Worm (Caenorhabditis elegans) whole organism, mixed stage, embryonic: ENCODE data around the gene smgl-2.
A peak's percentile ranks its signal among the peaks of the same experiment; 100 is the strongest.

Experiments
- ceh-43 ChIP-seq: fragments of 200-800 bp; sonication (Bioruptor generic); optimal IDR thresholded peaks from 2 replicates; lab custom pipeline; 2018; ENCODE audit warnings: mild to moderate bottlenecking, missing genetic modification characterization, moderate library complexity, missing compliant biosample characterization
- ces-1 ChIP-seq: fragments of 150-350 bp; optimal IDR thresholded peaks from 2 replicates; lab custom pipeline; 2014; ENCODE audit warnings: missing biosample characterization, missing genetic modification reagents, missing genetic modification characterization
- drap-1 ChIP-seq: fragments of 200-800 bp; sonication (Bioruptor generic); optimal IDR thresholded peaks from 3 replicates; lab custom pipeline; 2018; ENCODE audit warnings: mild to moderate bottlenecking, missing genetic modification characterization, missing compliant biosample characterization
- flh-1 ChIP-seq: fragments of 200-800 bp; sonication (Bioruptor generic); optimal IDR thresholded peaks from 2 replicates; lab custom pipeline; 2018; ENCODE audit warnings: mild to moderate bottlenecking, missing genetic modification characterization, moderate library complexity, missing compliant biosample characterization
- hlh-1 ChIP-seq: fragments of 150-350 bp; optimal IDR thresholded peaks from 2 replicates; lab custom pipeline; 2014; ENCODE audit warnings: missing biosample characterization, missing genetic modification reagents, missing genetic modification characterization
- lin-32 ChIP-seq: fragments of 200-800 bp; sonication (Bioruptor generic); optimal IDR thresholded peaks from 2 replicates; lab custom pipeline; 2018; ENCODE audit warnings: mild to moderate bottlenecking, missing genetic modification characterization, missing compliant biosample characterization
- lsy-2 ChIP-seq: fragments of 150-350 bp; optimal IDR thresholded peaks from 2 replicates; lab custom pipeline; 2014; ENCODE audit warnings: missing biosample characterization, missing genetic modification characterization
- mab-5 ChIP-seq: fragments of 150-350 bp; optimal IDR thresholded peaks from 2 replicates; lab custom pipeline; 2014; ENCODE audit warnings: missing biosample characterization, missing genetic modification characterization
- mep-1 ChIP-seq: fragments of 150-350 bp; optimal IDR thresholded peaks from 2 replicates; lab custom pipeline; 2017; ENCODE audit warnings: missing biosample characterization, missing genetic modification reagents, missing genetic modification characterization, inconsistent platforms
- mls-2 ChIP-seq: sonication (generic microtip); optimal IDR thresholded peaks from 2 replicates; lab custom pipeline; 2016; ENCODE audit warnings: mild to moderate bottlenecking, missing genetic modification characterization, moderate library complexity, missing compliant biosample characterization
- nhr-12 ChIP-seq: fragments of 150-350 bp; optimal IDR thresholded peaks from 2 replicates; lab custom pipeline; 2014; ENCODE audit warnings: missing biosample characterization, missing genetic modification characterization
- sptf-1 ChIP-seq: sonication (generic microtip); optimal IDR thresholded peaks from 2 replicates; lab custom pipeline; 2017; ENCODE audit warnings: mild to moderate bottlenecking, missing genetic modification characterization, moderate library complexity, missing compliant biosample characterization
- unc-120 ChIP-seq: sonication (generic microtip); optimal IDR thresholded peaks from 2 replicates; lab custom pipeline; 2017; ENCODE audit warnings: missing genetic modification characterization, missing compliant biosample characterization; ENCODE audit not compliant: poor library complexity, severe bottlenecking
- unc-62 ChIP-seq: fragments of 150-350 bp; optimal IDR thresholded peaks from 2 replicates; lab custom pipeline; 2014; ENCODE audit warnings: missing biosample characterization, missing genetic modification reagents, missing genetic modification characterization

Gene smgl-2

DNA sequence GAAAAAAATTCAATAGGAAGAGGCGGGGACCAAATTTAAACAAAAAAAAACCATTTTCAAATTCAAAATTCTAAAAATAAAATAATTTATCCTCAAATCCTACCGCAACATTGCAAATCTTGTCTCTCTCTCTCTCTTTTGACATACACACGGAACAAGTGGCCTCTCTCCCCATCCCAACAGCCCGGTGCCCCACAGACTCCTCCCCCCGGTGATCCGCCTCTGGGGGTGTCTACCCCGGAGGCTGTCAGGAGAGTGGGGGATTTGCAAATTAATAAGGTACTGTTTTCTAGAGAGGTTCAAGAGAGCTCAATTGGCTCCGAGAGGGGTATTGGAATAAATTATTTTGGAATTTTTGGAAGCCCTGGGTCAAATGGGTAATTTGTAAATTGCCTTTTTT, 41.8 kb downstream of the smgl-2 start:
- TF ChIP-seq lin-32 (GFP tag; lab: Kevin White, UChicago): no peak
- TF ChIP-seq mep-1: no peak
- TF ChIP-seq lsy-2 (tag; lab: Kevin White, UChicago): no peak
- TF ChIP-seq drap-1 (GFP tag; lab: Kevin White, UChicago): no peak
- TF ChIP-seq mls-2 (tag; lab: Kevin White, UChicago): peak; percentile 6
- no peak for TF ChIP-seq ceh-43
- TF ChIP-seq hlh-1: peak; percentile 57
- no peak for TF ChIP-seq nhr-12
- TF ChIP-seq unc-62: no peak

DNA sequence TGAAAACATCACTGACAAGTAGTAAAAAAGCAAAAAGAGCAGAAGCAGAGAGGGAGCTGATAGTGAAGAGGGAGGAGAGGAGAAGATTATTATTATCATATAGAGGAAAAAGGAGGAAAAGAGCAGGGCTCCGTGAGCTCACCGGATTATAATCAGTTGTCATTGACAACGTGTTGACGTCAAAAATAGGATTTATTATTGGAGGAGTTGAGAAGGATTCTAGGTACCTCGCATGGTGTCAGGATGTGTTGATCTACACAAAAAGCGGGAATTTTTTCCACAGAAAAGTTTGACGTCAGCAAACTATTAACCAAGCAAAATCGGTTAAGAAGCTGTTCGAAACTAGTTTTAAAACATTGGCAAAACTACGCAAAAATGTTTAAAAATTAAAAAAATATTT, 48.2 kb downstream of the smgl-2 start:
- TF ChIP-seq flh-1 (GFP tag; lab: Kevin White, UChicago) (no peak), ces-1 (GFP tag; lab: Kevin White, UChicago) (no peak), ceh-43 (no peak), lin-32 (GFP tag; lab: Kevin White, UChicago) (no peak), unc-120 (tag; lab: Kevin White, UChicago) (no peak), mab-5 (no peak)

DNA sequence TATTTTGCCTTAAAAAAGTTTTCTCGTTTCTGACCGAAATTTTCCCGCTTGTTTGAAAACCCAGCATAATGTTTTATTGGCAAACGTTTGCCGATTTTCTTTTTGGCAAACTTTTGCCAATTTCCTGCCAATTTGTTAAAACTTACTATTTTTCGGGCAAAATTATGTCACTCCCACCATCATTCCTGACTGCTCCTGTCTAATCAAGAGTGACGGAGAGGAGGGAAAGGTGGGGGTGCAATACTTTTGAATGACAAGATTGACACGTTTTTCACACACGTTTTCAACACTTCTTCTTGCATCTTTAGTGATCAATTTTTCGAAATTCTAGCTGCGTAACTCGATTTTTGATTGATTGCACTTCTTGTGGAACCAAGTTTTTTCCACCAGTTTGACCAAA, 55.6 kb downstream of the smgl-2 start:
- TF ChIP-seq nhr-12: no peak
- TF ChIP-seq unc-62: peak; percentile 58
- TF ChIP-seq, all 35 proteins: peak for 1

DNA sequence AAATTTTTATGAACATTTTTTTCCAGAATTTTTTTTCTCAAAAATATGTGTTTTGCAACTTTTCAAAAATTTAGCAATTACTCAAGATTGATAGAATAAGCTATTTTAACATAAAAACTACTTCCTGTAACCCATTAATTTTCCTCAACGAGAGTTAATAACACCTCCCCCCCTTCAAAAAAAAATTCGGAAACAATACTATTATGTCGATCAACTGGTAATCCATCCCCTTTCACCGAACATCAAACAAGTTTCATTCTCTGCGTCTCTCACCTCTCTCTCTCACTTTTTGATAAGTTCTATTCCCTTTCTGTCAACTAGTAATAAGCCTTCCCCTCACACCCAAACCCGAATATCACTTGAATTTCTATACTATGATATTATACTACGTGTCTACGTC, 57.9 kb downstream of the smgl-2 start, which contains the start of gene glct-6:
TSS of gene glct-6 (plus strand) at position 301 of the 400 bp plus-strand sequence.
- TF ChIP-seq sptf-1 (tag; lab: Kevin White, UChicago) (no peak), lin-32 (GFP tag; lab: Kevin White, UChicago) (no peak)
- TF ChIP-seq, all 35 proteins: peak for 0
